Worm (Caenorhabditis elegans) whole organism, late embryonic: ENCODE measurements around the gene smim-14.

ENCODE experiments used
- nfya-1 ChIP-seq: sonication (generic microtip); optimal IDR thresholded peaks from 2 replicates; lab custom pipeline; 2017; ENCODE audit warnings: missing genetic modification characterization, mild to moderate bottlenecking, missing compliant biosample characterization, antibody characterized with exemption, moderate library complexity
- pros-1 ChIP-seq: fragments of 150-350 bp; optimal IDR thresholded peaks from 2 replicates; lab custom pipeline; 2014; ENCODE audit warnings: missing biosample characterization, missing genetic modification reagents, missing genetic modification characterization
- sdc-2 ChIP-seq: sonication (generic microtip); optimal IDR thresholded peaks from 2 replicates; lab custom pipeline; 2016; ENCODE audit warnings: missing genotype, missing genetic modification characterization, missing compliant biosample characterization
- tbx-2 ChIP-seq: sonication (generic microtip); optimal IDR thresholded peaks from 2 replicates; lab custom pipeline; 2016; ENCODE audit warnings: missing genetic modification characterization, missing compliant biosample characterization

- TF ChIP-seq nfya-1 (tag; lab: Kevin White, UChicago) = no peak
- TF ChIP-seq tbx-2 (tag; lab: Kevin White, UChicago) = no peak
- no peak for TF ChIP-seq sdc-2 (tag; lab: Kevin White, UChicago)
- TF ChIP-seq pros-1 (tag; lab: Kevin White, UChicago) = no peak
Observed at ce11 chrIII:3477375-3477774, 7.8 kb upstream of the smim-14 start.
